Fruit fly (Drosophila melanogaster): ENCODE measurements around the gene CG9312.

CG9312 gene

dm6 chr3R:13797269-13797677 lies 31.7 kb downstream of the CG9312 start:
- no peak for TF ChIP-seq noc (tag; optimal IDR thresholded peaks at IDR 0.05)

- TF ChIP-seq noc (tag; optimal IDR thresholded peaks at IDR 0.05): no peak
These were observed 32.4 kb downstream of the CG9312 start for dm6 chr3R:13797823-13798446.

dm6 chr3R:13799567-13800429 lies 34.2 kb downstream of the CG9312 start:
- TF ChIP-seq noc (tag; optimal IDR thresholded peaks at IDR 0.05): no peak

- TF ChIP-seq noc (tag; optimal IDR thresholded peaks at IDR 0.05): peak; percentile 43
These were observed 34.9 kb downstream of the CG9312 start for dm6 chr3R:13800430-13800848.

- no peak for TF ChIP-seq noc (tag; optimal IDR thresholded peaks at IDR 0.05)
These were observed 35.9 kb downstream of the CG9312 start for dm6 chr3R:13801184-13802056.

- no peak for TF ChIP-seq noc (tag; optimal IDR thresholded peaks at IDR 0.05)
These were observed 36.7 kb downstream of the CG9312 start for dm6 chr3R:13802057-13802817.

- TF ChIP-seq noc (tag; optimal IDR thresholded peaks at IDR 0.05): no peak
These were observed 37.8 kb downstream of the CG9312 start for dm6 chr3R:13803185-13803887.

dm6 chr3R:13803892-13804710 lies 38.5 kb downstream of the CG9312 start:
- TF ChIP-seq noc (tag; optimal IDR thresholded peaks at IDR 0.05): no peak

dm6 chr3R:13804971-13805603 lies 39.5 kb downstream of the CG9312 start:
- TF ChIP-seq noc (tag; optimal IDR thresholded peaks at IDR 0.05): no peak

dm6 chr3R:13806032-13806709 lies 40.6 kb downstream of the CG9312 start:
- no peak for TF ChIP-seq noc (tag; optimal IDR thresholded peaks at IDR 0.05)

dm6 chr3R:13806710-13807093 lies 41.1 kb downstream of the CG9312 start:
- TF ChIP-seq noc (tag; optimal IDR thresholded peaks at IDR 0.05): no peak

- TF ChIP-seq noc (tag; optimal IDR thresholded peaks at IDR 0.05): no peak
These were observed 41.8 kb downstream of the CG9312 start for dm6 chr3R:13807330-13807729.

- no peak for TF ChIP-seq noc (tag; optimal IDR thresholded peaks at IDR 0.05)
These were observed 42.4 kb downstream of the CG9312 start for dm6 chr3R:13807906-13808305.
